Worm (Caenorhabditis elegans) whole organism, young adult: ENCODE data around the gene srz-48.

Experiments
- B0019.2 ChIP-seq: fragments of 200-800 bp; sonication (Bioruptor generic); conservative IDR thresholded peaks from 2 replicates; pipeline ENCODE4 v1.3.6; 2022; ENCODE audit warnings: missing genetic modification reagents, missing genetic modification characterization, missing compliant biosample characterization
- B0261.1 ChIP-seq: sonication (generic microtip); optimal IDR thresholded peaks from 2 replicates; lab custom pipeline; 2016; ENCODE audit warnings: mild to moderate bottlenecking, missing genetic modification characterization, moderate library complexity, missing compliant biosample characterization
- B0336.3 ChIP-seq: fragments of 200-800 bp; sonication (Bioruptor generic); IDR thresholded peaks from 2 replicates; pipeline ENCODE4 v1.3.6; 2022; ENCODE audit warnings: missing genetic modification characterization, missing compliant biosample characterization
- C06A6.2 ChIP-seq: fragments of 200-800 bp; sonication (Bioruptor generic); conservative IDR thresholded peaks from 2 replicates; pipeline ENCODE4 v1.3.6; 2022; ENCODE audit warnings: missing genetic modification characterization, missing compliant biosample characterization
- F10E7.11 ChIP-seq: sonication (generic microtip); optimal IDR thresholded peaks from 2 replicates; lab custom pipeline; 2017; ENCODE audit warnings: mild to moderate bottlenecking, missing genetic modification characterization, moderate library complexity, missing compliant biosample characterization
- F23B12.7 ChIP-seq: sonication (generic microtip); optimal IDR thresholded peaks from 2 replicates; lab custom pipeline; 2017; ENCODE audit warnings: missing genetic modification characterization, mild to moderate bottlenecking, missing compliant biosample characterization, antibody characterized with exemption, moderate library complexity; ENCODE audit not compliant: insufficient read depth
- F37B4.10 ChIP-seq: fragments of 200-800 bp; sonication (Bioruptor generic); IDR thresholded peaks from 2 replicates; pipeline ENCODE4 v1.3.6; 2022; ENCODE audit warnings: missing genetic modification characterization, missing compliant biosample characterization
- F39B2.1 ChIP-seq: fragments of 200-800 bp; sonication (Bioruptor generic); IDR thresholded peaks from 2 replicates; pipeline ENCODE4 v1.3.6; 2022; ENCODE audit warnings: missing genetic modification reagents, missing genetic modification characterization, missing compliant biosample characterization
- F52B5.7 ChIP-seq: sonication (generic microtip); optimal IDR thresholded peaks from 2 replicates; lab custom pipeline; 2016; ENCODE audit warnings: mild to moderate bottlenecking, missing genetic modification characterization, missing compliant biosample characterization
- F57C9.4 ChIP-seq: sonication (generic microtip); optimal IDR thresholded peaks from 2 replicates; lab custom pipeline; 2017; ENCODE audit warnings: mild to moderate bottlenecking, missing genetic modification characterization, missing compliant biosample characterization
- K12H6.12 ChIP-seq: fragments of 200-800 bp; sonication (Bioruptor generic); optimal IDR thresholded peaks from 2 replicates; lab custom pipeline; 2018; ENCODE audit warnings: mild to moderate bottlenecking, missing genetic modification characterization, missing compliant biosample characterization
- T07F8.4 ChIP-seq: sonication (generic microtip); optimal IDR thresholded peaks from 2 replicates; lab custom pipeline; 2016; ENCODE audit warnings: mild to moderate bottlenecking, missing genetic modification characterization, moderate library complexity, missing compliant biosample characterization
- Y67H2A.10 ChIP-seq: fragments of 200-800 bp; sonication (Bioruptor generic); conservative IDR thresholded peaks from 2 replicates; pipeline ENCODE4 v1.3.6; 2022; ENCODE audit warnings: missing genetic modification reagents, missing genetic modification characterization, missing compliant biosample characterization
- Y95B8A.8 ChIP-seq: fragments of 200-800 bp; sonication (Bioruptor generic); IDR thresholded peaks from 2 replicates; pipeline ENCODE4 v1.3.6; 2022; ENCODE audit warnings: missing genetic modification reagents, missing genetic modification characterization, missing compliant biosample characterization
- ama-1 ChIP-seq, 3 experiments: fragments of 150-350 bp in 1 of 3; sonication (generic microtip) in 2 of 3; optimal IDR thresholded peaks; 2 replicates each; lab custom pipeline; 2014 to 2018; ENCODE audit warnings: missing biosample characterization in 2 of 3, missing genetic modification characterization in 2 of 3, missing genetic modification reagents in 2 of 3
- attf-6 ChIP-seq: fragments of 200-800 bp; sonication (Bioruptor generic); IDR thresholded peaks from 2 replicates; pipeline ENCODE4 v1.3.6; 2022; ENCODE audit warnings: missing genetic modification reagents, missing genetic modification characterization, missing compliant biosample characterization
- ccch-3 ChIP-seq: fragments of 200-800 bp; sonication (Bioruptor generic); optimal IDR thresholded peaks from 2 replicates; lab custom pipeline; 2018; ENCODE audit warnings: mild to moderate bottlenecking, missing genetic modification characterization, missing compliant biosample characterization
- ceh-40 ChIP-seq: fragments of 200-800 bp; sonication (Bioruptor generic); IDR thresholded peaks from 2 replicates; pipeline ENCODE4 v1.3.6; 2022; ENCODE audit warnings: missing genetic modification characterization, missing compliant biosample characterization
- ceh-58 ChIP-seq: fragments of 200-800 bp; sonication (Bioruptor generic); IDR thresholded peaks from 2 replicates; pipeline ENCODE4 v1.3.6; 2022; ENCODE audit warnings: missing genetic modification characterization, missing compliant biosample characterization
- dox-1 ChIP-seq: fragments of 200-800 bp; sonication (Bioruptor generic); IDR thresholded peaks from 2 replicates; pipeline ENCODE4 v1.3.6; 2022; ENCODE audit warnings: missing genetic modification reagents, missing genetic modification characterization, missing compliant biosample characterization
- dpff-1 ChIP-seq: sonication (generic microtip); optimal IDR thresholded peaks from 2 replicates; lab custom pipeline; 2017; ENCODE audit warnings: mild to moderate bottlenecking, missing genetic modification characterization, missing compliant biosample characterization
- efl-1 ChIP-seq: fragments of 150-350 bp; optimal IDR thresholded peaks from 2 replicates; lab custom pipeline; 2014; ENCODE audit warnings: missing biosample characterization, missing genetic modification reagents, missing genetic modification characterization
- egrh-3 ChIP-seq: fragments of 200-800 bp; sonication (Bioruptor generic); IDR thresholded peaks from 2 replicates; pipeline ENCODE4 v1.3.6; 2022; ENCODE audit warnings: missing genetic modification reagents, missing genetic modification characterization, missing compliant biosample characterization
- hmg-20 ChIP-seq: fragments of 200-800 bp; sonication (Bioruptor generic); IDR thresholded peaks from 2 replicates; pipeline ENCODE4 v1.3.6; 2022; ENCODE audit warnings: missing genetic modification reagents, missing genetic modification characterization, missing compliant biosample characterization
- lin-26 ChIP-seq: fragments of 200-800 bp; sonication (Bioruptor generic); IDR thresholded peaks from 2 replicates; pipeline ENCODE4 v1.3.6; 2022; ENCODE audit warnings: missing genetic modification reagents, missing genetic modification characterization, missing compliant biosample characterization
- lin-54 ChIP-seq: fragments of 200-800 bp; sonication (Bioruptor generic); optimal IDR thresholded peaks from 2 replicates; lab custom pipeline; 2018; ENCODE audit warnings: mild to moderate bottlenecking, missing genetic modification characterization, missing compliant biosample characterization
- lsl-1 ChIP-seq: fragments of 200-800 bp; sonication (Bioruptor generic); optimal IDR thresholded peaks from 2 replicates; lab custom pipeline; 2018; ENCODE audit warnings: mild to moderate bottlenecking, missing genetic modification characterization, moderate library complexity, missing compliant biosample characterization
- madf-10 ChIP-seq: sonication (generic microtip); optimal IDR thresholded peaks from 2 replicates; lab custom pipeline; 2016; ENCODE audit warnings: mild to moderate bottlenecking, missing genetic modification characterization, missing compliant biosample characterization
- mxl-1 ChIP-seq: sonication (generic microtip); optimal IDR thresholded peaks from 2 replicates; lab custom pipeline; 2016; ENCODE audit warnings: missing genetic modification characterization, missing compliant biosample characterization
- nfya-1 ChIP-seq: sonication (generic microtip); optimal IDR thresholded peaks from 2 replicates; lab custom pipeline; 2017; ENCODE audit warnings: antibody characterized with exemption, missing compliant biosample characterization, missing genetic modification characterization, borderline replicate concordance; ENCODE audit not compliant: insufficient read depth
- nhr-120 ChIP-seq: fragments of 200-800 bp; sonication (Bioruptor generic); IDR thresholded peaks from 2 replicates; pipeline ENCODE4 v1.3.6; 2022; ENCODE audit warnings: missing genetic modification characterization, missing compliant biosample characterization
- nhr-80 ChIP-seq: sonication (generic microtip); optimal IDR thresholded peaks from 2 replicates; lab custom pipeline; 2016; ENCODE audit warnings: missing genetic modification characterization, missing compliant biosample characterization
- pbrm-1 ChIP-seq: fragments of 200-800 bp; sonication (Bioruptor generic); IDR thresholded peaks from 2 replicates; pipeline ENCODE4 v1.3.6; 2022; ENCODE audit warnings: missing genetic modification reagents, missing genetic modification characterization, missing compliant biosample characterization
- rcor-1 ChIP-seq: fragments of 200-800 bp; sonication (Bioruptor generic); IDR thresholded peaks from 2 replicates; pipeline ENCODE4 v1.3.6; 2022; ENCODE audit warnings: missing genetic modification reagents, missing genetic modification characterization, missing compliant biosample characterization
- repo-1 ChIP-seq: sonication (generic microtip); optimal IDR thresholded peaks from 2 replicates; lab custom pipeline; 2017; ENCODE audit warnings: mild to moderate bottlenecking, missing genetic modification characterization, missing compliant biosample characterization
- snpc-1.1 ChIP-seq: sonication (generic microtip); optimal IDR thresholded peaks from 2 replicates; lab custom pipeline; 2017; ENCODE audit warnings: missing genetic modification characterization, mild to moderate bottlenecking, missing compliant biosample characterization, antibody characterized with exemption, moderate library complexity, missing genotype, missing genetic modification reagents; ENCODE audit not compliant: insufficient read depth
- snpc-3.4 ChIP-seq: sonication (generic microtip); optimal IDR thresholded peaks from 2 replicates; lab custom pipeline; 2017; ENCODE audit warnings: missing genetic modification characterization, mild to moderate bottlenecking, missing compliant biosample characterization, antibody characterized with exemption, moderate library complexity, missing genotype, missing genetic modification reagents
- unc-62 ChIP-seq: fragments of 150-350 bp; optimal IDR thresholded peaks from 2 replicates; lab custom pipeline; 2014; ENCODE audit warnings: missing biosample characterization, missing genetic modification reagents, missing genetic modification characterization
- zfh-2 ChIP-seq: fragments of 200-800 bp; sonication (Bioruptor generic); conservative IDR thresholded peaks from 2 replicates; pipeline ENCODE4 v1.3.6; 2022; ENCODE audit warnings: missing genetic modification reagents, missing genetic modification characterization, missing compliant biosample characterization
- ztf-6 ChIP-seq: fragments of 200-800 bp; sonication (Bioruptor generic); IDR thresholded peaks from 2 replicates; pipeline ENCODE4 v1.3.6; 2022; ENCODE audit warnings: missing genetic modification reagents, missing genetic modification characterization, missing compliant biosample characterization

srz-48 gene

ce11 chrV:17500055-17500454, 40.1 kb upstream of the srz-48 start:
- TF ChIP-seq lin-54 (GFP tag; lab: Kevin White, UChicago) (no peak), ceh-58 (GFP tag; lab: Robert Waterston, UW) (0 out of 2 replicates have a peak, but pooled peaks have one; percentile 17), B0019.2 (no peak), B0261.1 (no peak), zfh-2 (GFP tag; lab: Robert Waterston, UW) (peak; percentile 74), lsl-1 (GFP tag; lab: Kevin White, UChicago) (no peak), nhr-120 (0 out of 2 replicates have a peak, but pooled peaks have one; percentile 52)

ce11 chrV:17496071-17496470, 36.1 kb upstream of the srz-48 start, which contains the start of gene srh-118:
srh-118 (minus strand) TSS chrV:17496171.
- TF ChIP-seq repo-1 (tag; lab: Kevin White, UChicago) (no peak), nhr-80 (tag; lab: Kevin White, UChicago) (no peak), T07F8.4 (tag; lab: Kevin White, UChicago) (no peak), ama-1 (optimal IDR thresholded peaks at IDR 0.05; lab: Kevin White, UChicago) (no peak), ama-1 (GFP tag; optimal IDR thresholded peaks at IDR 0.05; lab: Kevin White, UChicago) (no peak), F57C9.4 (no peak), madf-10 (tag; lab: Kevin White, UChicago) (no peak), ccch-3 (GFP tag; lab: Kevin White, UChicago) (no peak), K12H6.12 (no peak), F10E7.11 (tag; lab: Kevin White, UChicago) (no peak), lin-26 (no peak), F52B5.7 (no peak), nfya-1 (no peak)

ce11 chrV:17493732-17494131, 33.8 kb upstream of the srz-48 start, which contains the start of gene fbxa-102:
fbxa-102 (minus strand) TSS chrV:17493832.
- TF ChIP-seq snpc-1.1: no peak
- no peak for TF ChIP-seq F23B12.7
- TF ChIP-seq B0336.3: no peak
- TF ChIP-seq egrh-3: no peak
- no peak for TF ChIP-seq unc-62 (GFP tag; lab: Kevin White, UChicago)
- no peak for TF ChIP-seq F37B4.10
- TF ChIP-seq mxl-1: no peak
- no peak for TF ChIP-seq F39B2.1 (GFP tag; lab: Robert Waterston, UW)
- no peak for TF ChIP-seq Y67H2A.10 (GFP tag; lab: Robert Waterston, UW)
- TF ChIP-seq hmg-20: no peak

- TF ChIP-seq pbrm-1 (GFP tag; lab: Robert Waterston, UW) (no peak), efl-1 (no peak), C06A6.2 (GFP tag; lab: Robert Waterston, UW) (no peak), ztf-6 (no peak), attf-6 (GFP tag; lab: Robert Waterston, UW) (no peak), Y95B8A.8 (GFP tag; lab: Robert Waterston, UW) (no peak), dox-1 (GFP tag; lab: Robert Waterston, UW) (no peak), rcor-1 (GFP tag; lab: Robert Waterston, UW) (no peak), dpff-1 (no peak), snpc-3.4 (tag; lab: Kevin White, UChicago) (no peak), ceh-40 (no peak)
Measured at ce11 chrV:17486034-17486433, 26.1 kb upstream of the srz-48 start, which contains the start of gene scl-24. scl-24 (plus strand) TSS chrV:17486334.
